Worm (Caenorhabditis elegans): ENCODE results near the gene C31C9.9.

Gene C31C9.9

ce11 chrII:13668844-13669441, 14.1 kb downstream of the C31C9.9 start, which contains the start of gene C31C9.7:
Gene C31C9.7 (plus strand): TSS chrII:13669104.
- TF ChIP-seq C34F6.9 (tag; optimal IDR thresholded peaks at IDR 0.05) (no peak), unc-62 (GFP tag; optimal IDR thresholded peaks at IDR 0.05) (no peak), lin-11 (tag; optimal IDR thresholded peaks at IDR 0.05) (no peak), dmd-4 (tag; optimal IDR thresholded peaks at IDR 0.05) (no peak), zag-1 (tag; optimal IDR thresholded peaks at IDR 0.05) (no peak), peb-1 (tag; optimal IDR thresholded peaks at IDR 0.05) (no peak), ztf-4 (tag; optimal IDR thresholded peaks at IDR 0.05) (no peak), nhr-6 (tag; optimal IDR thresholded peaks at IDR 0.05) (no peak), R02D3.7 (tag; optimal IDR thresholded peaks at IDR 0.05) (no peak), ceh-82 (tag; optimal IDR thresholded peaks at IDR 0.05) (no peak), nhr-237 (tag; optimal IDR thresholded peaks at IDR 0.05) (no peak), ceh-16 (tag; optimal IDR thresholded peaks at IDR 0.05) (no peak), nhr-25 (tag; optimal IDR thresholded peaks at IDR 0.05) (no peak), unc-55 (GFP tag; optimal IDR thresholded peaks at IDR 0.05) (no peak), mab-5 (tag; optimal IDR thresholded peaks at IDR 0.05) (no peak), nhr-12 (tag; optimal IDR thresholded peaks at IDR 0.05) (no peak), nhr-11 (tag; optimal IDR thresholded peaks at IDR 0.05) (no peak), unc-39 (tag; optimal IDR thresholded peaks at IDR 0.05) (no peak), skn-1 (tag; optimal IDR thresholded peaks at IDR 0.05) (no peak), nhr-23 (tag; optimal IDR thresholded peaks at IDR 0.05) (no peak), nhr-77 (tag; optimal IDR thresholded peaks at IDR 0.05) (no peak), mdl-1 (tag; optimal IDR thresholded peaks at IDR 0.05) (no peak), lin-13 (GFP tag; optimal IDR thresholded peaks at IDR 0.05) (no peak), gmeb-1 (tag; optimal IDR thresholded peaks at IDR 0.05) (no peak), crh-2 (tag; optimal IDR thresholded peaks at IDR 0.05) (no peak), Y55F3AM.14 (GFP tag; optimal IDR thresholded peaks at IDR 0.05) (no peak), ama-1 (optimal IDR thresholded peaks at IDR 0.05) (peak; percentile 82), egl-27 (tag; optimal IDR thresholded peaks at IDR 0.05) (no peak), elt-1 (tag; optimal IDR thresholded peaks at IDR 0.05) (no peak), lin-39 (tag; optimal IDR thresholded peaks at IDR 0.05) (no peak), nhr-10 (tag; optimal IDR thresholded peaks at IDR 0.05) (no peak), snpc-4 (tag; optimal IDR thresholded peaks at IDR 0.05) (no peak), sem-4 (tag; optimal IDR thresholded peaks at IDR 0.05) (no peak), aly-2 (tag; optimal IDR thresholded peaks at IDR 0.05) (no peak), nhr-129 (tag; optimal IDR thresholded peaks at IDR 0.05) (no peak), lsy-2 (tag; optimal IDR thresholded peaks at IDR 0.05) (no peak), ZK546.5 (tag; optimal IDR thresholded peaks at IDR 0.05) (no peak), fos-1 (tag; optimal IDR thresholded peaks at IDR 0.05) (peak; percentile 22), blmp-1 (tag; optimal IDR thresholded peaks at IDR 0.05; ENCODE audit: insufficient read depth) (peak; percentile 5), alr-1 (tag; optimal IDR thresholded peaks at IDR 0.05) (no peak), sma-9 (GFP tag; optimal IDR thresholded peaks at IDR 0.05) (peak; percentile 28), sma-9 (tag; optimal IDR thresholded peaks at IDR 0.05) (no peak), F13H6.1 (tag; optimal IDR thresholded peaks at IDR 0.05) (peak; percentile 29), mbf-1 (tag; optimal IDR thresholded peaks at IDR 0.05) (no peak), ztf-11 (tag; optimal IDR thresholded peaks at IDR 0.05) (no peak), ztf-1 (GFP tag; conservative IDR thresholded peaks at IDR 0.05) (no peak), sma-3 (GFP tag; optimal IDR thresholded peaks at IDR 0.05) (peak; percentile 16), elt-3 (tag; optimal IDR thresholded peaks at IDR 0.05) (no peak), nhr-21 (tag; optimal IDR thresholded peaks at IDR 0.05) (no peak)

Data from whole organism, L2 larva.